Worm (Caenorhabditis elegans): ENCODE results near the gene B0564.2.

DNA sequence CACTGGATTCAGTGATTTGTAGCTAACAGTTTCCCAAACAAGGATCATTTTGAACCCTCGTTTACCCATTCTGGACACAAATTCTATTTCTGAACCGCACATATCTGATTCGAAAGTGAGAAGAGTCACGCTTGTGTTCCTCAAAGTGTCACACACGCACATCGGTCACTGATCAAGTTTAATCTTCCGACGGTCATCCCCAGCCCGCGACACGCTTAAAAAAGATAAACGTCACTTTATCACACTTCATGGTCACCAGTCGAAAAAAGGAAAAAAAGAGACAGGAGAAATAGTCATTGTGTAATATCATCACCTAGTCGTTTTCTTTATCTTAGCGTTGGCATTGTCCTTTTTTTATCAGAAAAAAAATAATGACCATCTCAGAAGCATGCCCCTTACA is 29.8 kb upstream of the B0564.2 start:
- TF ChIP-seq ceh-18 (tag; optimal IDR thresholded peaks at IDR 0.05): no peak
- no peak for TF ChIP-seq fkh-10 (GFP tag; optimal IDR thresholded peaks at IDR 0.05)
- no peak for TF ChIP-seq ceh-9 (tag; optimal IDR thresholded peaks at IDR 0.05)
- no peak for TF ChIP-seq nhr-11 (tag; optimal IDR thresholded peaks at IDR 0.05)
- TF ChIP-seq ceh-19 (GFP tag; optimal IDR thresholded peaks at IDR 0.05): no peak
- TF ChIP-seq pha-4 (tag; optimal IDR thresholded peaks at IDR 0.05): no peak
- no peak for TF ChIP-seq K02D7.2 (tag; optimal IDR thresholded peaks at IDR 0.05)
- TF ChIP-seq rnt-1 (tag; optimal IDR thresholded peaks at IDR 0.05): no peak
- no peak for TF ChIP-seq sox-4 (tag; optimal IDR thresholded peaks at IDR 0.05)
